Worm (Caenorhabditis elegans): ENCODE data around the gene gly-12.

ce11 chrX:7442477-7442876, 43.2 kb upstream of the gly-12 start, which contains the start of gene acl-12:
- TF ChIP-seq W03F9.2 (tag; optimal IDR thresholded peaks at IDR 0.05): no peak
- no peak for TF ChIP-seq dao-5 (tag; optimal IDR thresholded peaks at IDR 0.05)
